Worm (Caenorhabditis elegans) whole organism, L2 larva: ENCODE results near the gene ifbp-1.

Experiments
- C34F6.9 ChIP-seq: fragments of 150-350 bp; optimal IDR thresholded peaks from 2 replicates; lab custom pipeline; 2014; ENCODE audit warnings: missing biosample characterization, missing genetic modification characterization
- F13H6.1 ChIP-seq: sonication (generic microtip); optimal IDR thresholded peaks from 2 replicates; lab custom pipeline; 2016; ENCODE audit warnings: missing genetic modification characterization, missing compliant biosample characterization
- Y55F3AM.14 ChIP-seq: fragments of 200-800 bp; sonication (Bioruptor generic); optimal IDR thresholded peaks from 2 replicates; lab custom pipeline; 2018; ENCODE audit warnings: mild to moderate bottlenecking, missing genetic modification characterization, missing compliant biosample characterization
- ZK546.5 ChIP-seq: sonication (generic microtip); optimal IDR thresholded peaks from 2 replicates; lab custom pipeline; 2017; ENCODE audit warnings: missing biosample characterization, missing genetic modification characterization
- alr-1 ChIP-seq: fragments of 150-350 bp; optimal IDR thresholded peaks from 2 replicates; lab custom pipeline; 2014; ENCODE audit warnings: missing biosample characterization, missing genetic modification characterization
- aly-2 ChIP-seq: fragments of 150-350 bp; optimal IDR thresholded peaks from 2 replicates; lab custom pipeline; 2014; ENCODE audit warnings: missing biosample characterization, missing genetic modification characterization
- blmp-1 ChIP-seq: sonication (generic microtip); optimal IDR thresholded peaks from 2 replicates; lab custom pipeline; 2017; ENCODE audit warnings: missing genetic modification characterization, mild to moderate bottlenecking, missing compliant biosample characterization, antibody characterized with exemption, moderate library complexity; ENCODE audit not compliant: insufficient read depth
- ceh-16 ChIP-seq: fragments of 150-350 bp; optimal IDR thresholded peaks from 2 replicates; lab custom pipeline; 2014; ENCODE audit warnings: missing biosample characterization, missing genetic modification characterization
- crh-2 ChIP-seq: sonication (generic microtip); optimal IDR thresholded peaks from 2 replicates; lab custom pipeline; 2017; ENCODE audit warnings: missing biosample characterization, missing genetic modification characterization
- egl-27 ChIP-seq: sonication (generic microtip); optimal IDR thresholded peaks from 3 replicates; lab custom pipeline; 2017; ENCODE audit warnings: missing biosample characterization, missing genetic modification reagents, missing genetic modification characterization
- elt-1 ChIP-seq: fragments of 150-350 bp; optimal IDR thresholded peaks from 2 replicates; lab custom pipeline; 2014; ENCODE audit warnings: missing biosample characterization, missing genetic modification characterization
- fos-1 ChIP-seq: fragments of 150-350 bp; optimal IDR thresholded peaks from 2 replicates; lab custom pipeline; 2014; ENCODE audit warnings: missing biosample characterization, missing genetic modification characterization
- gmeb-1 ChIP-seq: fragments of 150-350 bp; optimal IDR thresholded peaks from 2 replicates; lab custom pipeline; 2014; ENCODE audit warnings: missing biosample characterization, missing genetic modification characterization
- lin-11 ChIP-seq: fragments of 150-350 bp; sonication (generic microtip); optimal IDR thresholded peaks from 2 replicates; lab custom pipeline; 2014; ENCODE audit warnings: missing biosample characterization, missing genetic modification characterization, inconsistent platforms, mixed read lengths
- lin-13 ChIP-seq: fragments of 150-350 bp; optimal IDR thresholded peaks from 2 replicates; lab custom pipeline; 2014; ENCODE audit warnings: missing biosample characterization, missing genetic modification reagents, missing genetic modification characterization
- lsy-2 ChIP-seq, 2 experiments: fragments of 150-350 bp in 1 of 2; sonication (generic microtip) in 1 of 2; optimal IDR thresholded peaks; 2 replicates each; lab custom pipeline; 2014 to 2017; ENCODE audit warnings: missing biosample characterization in 2 of 2, missing genetic modification characterization in 2 of 2
- mbf-1 ChIP-seq: sonication (generic microtip); optimal IDR thresholded peaks from 2 replicates; lab custom pipeline; 2017; ENCODE audit warnings: missing biosample characterization, missing genetic modification characterization
- mdl-1 ChIP-seq, 2 experiments: fragments of 150-350 bp in 1 of 2; sonication (generic microtip) in 1 of 2; optimal IDR thresholded peaks; 2 replicates each; lab custom pipeline; 2017; ENCODE audit warnings: missing biosample characterization in 2 of 2, missing genetic modification characterization in 2 of 2
- nhr-11 ChIP-seq: fragments of 150-350 bp; optimal IDR thresholded peaks from 2 replicates; lab custom pipeline; 2014; ENCODE audit warnings: missing biosample characterization, missing genetic modification characterization
- nhr-21 ChIP-seq: fragments of 150-350 bp; optimal IDR thresholded peaks from 2 replicates; lab custom pipeline; 2014; ENCODE audit warnings: missing biosample characterization, missing genetic modification characterization
- nhr-23 ChIP-seq: fragments of 150-350 bp; optimal IDR thresholded peaks from 2 replicates; lab custom pipeline; 2014; ENCODE audit warnings: missing biosample characterization, missing genetic modification reagents, missing genetic modification characterization
- nhr-237 ChIP-seq: fragments of 150-350 bp; optimal IDR thresholded peaks from 2 replicates; lab custom pipeline; 2014; ENCODE audit warnings: missing biosample characterization, missing genetic modification characterization
- nhr-25 ChIP-seq: fragments of 150-350 bp; sonication (generic microtip); optimal IDR thresholded peaks from 3 replicates; lab custom pipeline; 2014; ENCODE audit warnings: missing biosample characterization, missing genetic modification characterization
- nhr-6 ChIP-seq: fragments of 150-350 bp; optimal IDR thresholded peaks from 2 replicates; lab custom pipeline; 2014; ENCODE audit warnings: missing biosample characterization, missing genetic modification characterization
- nhr-77 ChIP-seq: fragments of 150-350 bp; optimal IDR thresholded peaks from 2 replicates; lab custom pipeline; 2014; ENCODE audit warnings: missing biosample characterization, missing genetic modification characterization
- peb-1 ChIP-seq: fragments of 150-350 bp; optimal IDR thresholded peaks from 2 replicates; lab custom pipeline; 2014; ENCODE audit warnings: missing biosample characterization, missing genetic modification characterization
- sma-3 ChIP-seq: sonication (generic microtip); optimal IDR thresholded peaks from 2 replicates; lab custom pipeline; 2016; ENCODE audit warnings: missing genetic modification reagents, missing genetic modification characterization, missing compliant biosample characterization
- sma-9 ChIP-seq, 2 experiments: fragments of 150-350 bp in 1 of 2; sonication (generic microtip) in 1 of 2; optimal IDR thresholded peaks; 2 replicates each; lab custom pipeline; 2014 to 2016; ENCODE audit warnings: missing genetic modification characterization in 2 of 2, mild to moderate bottlenecking in 1 of 2, missing biosample characterization in 1 of 2, missing compliant biosample characterization in 1 of 2, missing genetic modification reagents in 1 of 2, moderate library complexity in 1 of 2
- snpc-4 ChIP-seq: fragments of 150-350 bp; optimal IDR thresholded peaks from 2 replicates; lab custom pipeline; 2014; ENCODE audit warnings: missing biosample characterization, missing genetic modification characterization
- unc-39 ChIP-seq: fragments of 150-350 bp; optimal IDR thresholded peaks from 2 replicates; lab custom pipeline; 2014; ENCODE audit warnings: missing biosample characterization, missing genetic modification characterization
- unc-55 ChIP-seq: fragments of 150-350 bp; sonication (generic microtip); optimal IDR thresholded peaks from 3 replicates; lab custom pipeline; 2014; ENCODE audit warnings: missing biosample characterization, missing genetic modification reagents, missing genetic modification characterization
- ztf-1 ChIP-seq: fragments of 200-800 bp; sonication (Bioruptor generic); conservative IDR thresholded peaks from 2 replicates; pipeline ENCODE4 v1.3.6; 2022; ENCODE audit warnings: missing genetic modification characterization, missing compliant biosample characterization
- ztf-11 ChIP-seq: sonication (generic microtip); optimal IDR thresholded peaks from 2 replicates; lab custom pipeline; 2017; ENCODE audit warnings: missing biosample characterization, missing genetic modification characterization
- ztf-4 ChIP-seq: fragments of 150-350 bp; optimal IDR thresholded peaks from 2 replicates; lab custom pipeline; 2014; ENCODE audit warnings: missing biosample characterization, missing genetic modification characterization

The ifbp-1 gene

ce11 chrV:13371336-13371735 is 8.7 kb downstream of the ifbp-1 start (continued):
- TF ChIP-seq mbf-1 (tag; lab: Kevin White, UChicago) (no peak), Y55F3AM.14 (GFP tag; lab: Kevin White, UChicago) (no peak), nhr-23 (no peak), egl-27 (tag; lab: Kevin White, UChicago) (peak; percentile 79), unc-39 (no peak), aly-2 (tag; lab: Kevin White, UChicago) (no peak), nhr-11 (tag; lab: Kevin White, UChicago) (no peak), fos-1 (tag; lab: Kevin White, UChicago) (peak; percentile 74), ztf-11 (no peak)

- TF ChIP-seq unc-55 (GFP tag; lab: Kevin White, UChicago) (no peak), C34F6.9 (tag; lab: Kevin White, UChicago) (no peak), blmp-1 (no peak), mdl-1 (tag; optimal IDR thresholded peaks at IDR 0.05; lab: Kevin White, UChicago) (no peak), lin-11 (no peak), ztf-11 (no peak), nhr-23 (no peak), ceh-16 (no peak), sma-3 (GFP tag; lab: Kevin White, UChicago) (no peak), peb-1 (tag; lab: Kevin White, UChicago) (no peak), Y55F3AM.14 (GFP tag; lab: Kevin White, UChicago) (no peak), unc-39 (no peak)
- TF ChIP-seq, all 48 proteins: peak for 0
These were observed 9.8 kb downstream of the ifbp-1 start for ce11 chrV:13370265-13370664.

ce11 chrV:13369663-13370062 is 10.4 kb downstream of the ifbp-1 start:
- TF ChIP-seq nhr-77 (tag; lab: Kevin White, UChicago) (no peak), sma-9 (GFP tag; optimal IDR thresholded peaks at IDR 0.05; lab: Kevin White, UChicago) (peak; percentile 15), sma-9 (tag; optimal IDR thresholded peaks at IDR 0.05; lab: Kevin White, UChicago) (no peak), fos-1 (tag; lab: Kevin White, UChicago) (peak; percentile 63), nhr-21 (tag; lab: Kevin White, UChicago) (peak; percentile 31), sma-3 (GFP tag; lab: Kevin White, UChicago) (peak; percentile 45), ZK546.5 (tag; lab: Kevin White, UChicago) (no peak), alr-1 (tag; lab: Kevin White, UChicago) (no peak), Y55F3AM.14 (GFP tag; lab: Kevin White, UChicago) (no peak), F13H6.1 (tag; lab: Kevin White, UChicago) (peak; percentile 1), crh-2 (tag; lab: Kevin White, UChicago) (peak; percentile 39), gmeb-1 (tag; lab: Kevin White, UChicago) (peak; percentile 32)

ce11 chrV:13367024-13367423 is 13.0 kb downstream of the ifbp-1 start, which contains the start of gene srx-125:
Gene srx-125 (plus strand): TSS chrV:13367324.
- TF ChIP-seq ztf-1 (no peak), nhr-21 (tag; lab: Kevin White, UChicago) (no peak), nhr-6 (tag; lab: Kevin White, UChicago) (no peak), lin-11 (no peak), C34F6.9 (tag; lab: Kevin White, UChicago) (no peak), egl-27 (tag; lab: Kevin White, UChicago) (no peak), F13H6.1 (tag; lab: Kevin White, UChicago) (no peak)
- TF ChIP-seq, all 48 proteins: peak for 0

ce11 chrV:13366488-13366887 is 13.6 kb downstream of the ifbp-1 start:
- TF ChIP-seq lsy-2 (tag; optimal IDR thresholded peaks at IDR 0.05; lab: Kevin White, UChicago) (no peak), crh-2 (tag; lab: Kevin White, UChicago) (no peak), mdl-1 (tag; optimal IDR thresholded peaks at IDR 0.05; lab: Kevin White, UChicago) (no peak), nhr-25 (tag; lab: Kevin White, UChicago) (no peak), unc-55 (GFP tag; lab: Kevin White, UChicago) (no peak), ztf-4 (tag; lab: Kevin White, UChicago) (no peak), nhr-77 (tag; lab: Kevin White, UChicago) (no peak), elt-1 (tag; lab: Kevin White, UChicago) (no peak), snpc-4 (tag; lab: Kevin White, UChicago) (no peak), lin-13 (GFP tag; lab: Kevin White, UChicago) (no peak), C34F6.9 (tag; lab: Kevin White, UChicago) (no peak), nhr-237 (tag; lab: Kevin White, UChicago) (no peak)
